Worm (Caenorhabditis elegans): Measurements from ENCODE around the gene sgo-1.

DNA sequence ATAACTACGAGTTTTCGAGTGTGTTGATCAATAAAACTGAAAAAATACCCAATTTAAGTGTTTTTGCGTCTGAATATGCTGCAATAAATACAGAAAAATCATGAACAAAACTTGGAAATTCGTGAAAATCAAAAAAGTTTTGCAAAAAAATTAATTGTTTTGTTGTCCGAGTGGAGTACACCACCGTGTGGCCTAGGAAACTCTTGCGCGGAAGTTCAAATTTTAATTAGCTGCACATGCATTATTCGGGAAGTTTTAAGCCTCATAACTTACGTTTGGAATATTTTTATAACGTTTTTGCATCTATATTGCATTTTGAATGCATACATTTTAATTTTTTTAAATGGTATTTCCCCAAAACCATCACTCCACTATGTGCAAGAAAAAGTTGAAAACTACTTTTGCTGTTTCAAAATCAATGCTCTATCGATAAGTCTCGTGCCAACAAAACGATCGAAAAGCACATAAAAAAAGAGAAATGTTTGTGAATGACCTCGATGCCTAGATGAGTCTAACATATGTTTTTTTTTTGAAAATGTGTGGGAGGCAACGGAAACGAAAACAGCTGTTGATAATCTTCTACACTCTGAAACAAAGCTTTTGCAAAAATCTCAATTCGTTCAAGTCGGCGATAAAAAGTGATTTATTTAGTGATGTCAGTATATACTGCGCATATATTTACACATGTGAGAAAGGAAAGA is 20.3 kb upstream of the sgo-1 start:
- TF ChIP-seq ztf-23 (GFP tag; IDR thresholded peaks at IDR 0.05) (no peak), flt-1 (GFP tag; IDR thresholded peaks at IDR 0.05) (no peak), cog-1 (tag; optimal IDR thresholded peaks at IDR 0.05) (no peak), med-1 (GFP tag; optimal IDR thresholded peaks at IDR 0.05; ENCODE audit: insufficient read depth) (no peak), ztf-29 (GFP tag; IDR thresholded peaks at IDR 0.05) (no peak), T22C8.4 (GFP tag; IDR thresholded peaks at IDR 0.05) (no peak), ref-1 (GFP tag; conservative IDR thresholded peaks at IDR 0.05) (no peak), klf-2 (GFP tag; conservative IDR thresholded peaks at IDR 0.05) (no peak), tab-1 (GFP tag; IDR thresholded peaks at IDR 0.05) (no peak)

All from whole organism, midembryonic.